Fruit fly (Drosophila melanogaster) whole organism, prepupa: ENCODE data around the gene Cep97.

Experiments
- Blimp-1 ChIP-seq: fragments of 200-800 bp; sonication (Bioruptor generic); optimal IDR thresholded peaks from 3 replicates; lab custom pipeline; 2017; ENCODE audit warnings: missing biosample characterization, missing genetic modification characterization, mild to moderate bottlenecking, moderate library complexity, missing genetic modification reagents
- CG10631 ChIP-seq: fragments of 200-800 bp; sonication (Bioruptor generic); optimal IDR thresholded peaks from 2 replicates; lab custom pipeline; 2016; ENCODE audit warnings: missing biosample characterization, missing genetic modification characterization
- CG11294 ChIP-seq: fragments of 200-800 bp; sonication (Bioruptor generic); IDR thresholded peaks from 2 replicates; pipeline ENCODE4 v1.3.6; 2022; ENCODE audit warnings: missing biosample characterization, missing genetic modification characterization
- CG11762 ChIP-seq: fragments of 200-800 bp; sonication (Bioruptor generic); optimal IDR thresholded peaks from 3 replicates; lab custom pipeline; 2016; ENCODE audit warnings: missing biosample characterization, missing genetic modification characterization; ENCODE audit not compliant: insufficient read depth
- CG11902 ChIP-seq: fragments of 200-800 bp; sonication (Bioruptor generic); optimal IDR thresholded peaks from 3 replicates; lab custom pipeline; 2016; ENCODE audit warnings: missing biosample characterization, missing genetic modification characterization
- CG15336 ChIP-seq: fragments of 200-800 bp; sonication (Bioruptor generic); IDR thresholded peaks from 2 replicates; pipeline ENCODE4 v1.3.6; 2022; ENCODE audit warnings: missing biosample characterization, missing genetic modification characterization
- CG16779 ChIP-seq: fragments of 200-800 bp; sonication (Bioruptor generic); optimal IDR thresholded peaks from 3 replicates; lab custom pipeline; 2017; ENCODE audit warnings: missing biosample characterization, mild to moderate bottlenecking, missing genetic modification characterization
- CG3032 ChIP-seq: fragments of 200-800 bp; optimal IDR thresholded peaks from 2 replicates; lab custom pipeline; 2019; ENCODE audit warnings: missing biosample characterization, mild to moderate bottlenecking, missing genetic modification characterization, moderate library complexity
- CG34406 ChIP-seq: fragments of 200-800 bp; sonication (Bioruptor generic); optimal IDR thresholded peaks from 3 replicates; lab custom pipeline; 2016; ENCODE audit warnings: missing biosample characterization, missing genetic modification characterization
- CG3919 ChIP-seq: fragments of 200-800 bp; sonication (Bioruptor generic); optimal IDR thresholded peaks from 3 replicates; lab custom pipeline; 2016; ENCODE audit warnings: missing biosample characterization, missing genetic modification characterization
- CG4318 ChIP-seq: fragments of 200-800 bp; sonication (Bioruptor generic); optimal IDR thresholded peaks from 3 replicates; lab custom pipeline; 2017; ENCODE audit warnings: missing biosample characterization, mild to moderate bottlenecking, missing genetic modification characterization
- CG6163 ChIP-seq: fragments of 200-800 bp; sonication (Bioruptor generic); IDR thresholded peaks from 3 replicates; pipeline ENCODE4 v1.3.6; 2022; ENCODE audit warnings: missing biosample characterization, missing genetic modification characterization
- CG6276 ChIP-seq: fragments of 200-800 bp; sonication (Bioruptor generic); optimal IDR thresholded peaks from 2 replicates; lab custom pipeline; 2017; ENCODE audit warnings: missing biosample characterization, mild to moderate bottlenecking, missing genetic modification characterization
- CG6792 ChIP-seq: fragments of 200-800 bp; sonication (Bioruptor generic); optimal IDR thresholded peaks from 3 replicates; lab custom pipeline; 2016; ENCODE audit warnings: missing biosample characterization, missing genetic modification characterization
- CG6808 ChIP-seq: fragments of 200-800 bp; sonication (Bioruptor generic); optimal IDR thresholded peaks from 3 replicates; lab custom pipeline; 2017; ENCODE audit warnings: missing biosample characterization, missing genetic modification characterization, mild to moderate bottlenecking, moderate library complexity, missing genetic modification reagents
- CG6854 ChIP-seq: fragments of 200-800 bp; sonication (Bioruptor generic); optimal IDR thresholded peaks from 2 replicates; lab custom pipeline; 2017; ENCODE audit warnings: missing biosample characterization, mild to moderate bottlenecking, missing genetic modification characterization
- CG7368 ChIP-seq: fragments of 200-800 bp; sonication (Bioruptor generic); optimal IDR thresholded peaks from 3 replicates; lab custom pipeline; 2016; ENCODE audit warnings: missing biosample characterization, missing genetic modification characterization
- CG8119 ChIP-seq: fragments of 200-800 bp; sonication (Bioruptor generic); IDR thresholded peaks from 3 replicates; pipeline ENCODE4 v1.3.6; 2022; ENCODE audit warnings: missing biosample characterization, missing genetic modification characterization
- CG8319 ChIP-seq: fragments of 200-800 bp; sonication (Bioruptor generic); optimal IDR thresholded peaks from 3 replicates; lab custom pipeline; 2016; ENCODE audit warnings: missing biosample characterization, missing genetic modification characterization
- CG9139 ChIP-seq: fragments of 200-800 bp; sonication (Bioruptor generic); optimal IDR thresholded peaks from 3 replicates; lab custom pipeline; 2017; ENCODE audit warnings: missing biosample characterization, mild to moderate bottlenecking, missing genetic modification characterization
- Eip75B ChIP-seq: fragments of 200-800 bp; sonication (Bioruptor generic); optimal IDR thresholded peaks from 3 replicates; lab custom pipeline; 2016; ENCODE audit warnings: missing biosample characterization, missing genetic modification characterization
- Eip93F ChIP-seq: fragments of 200-800 bp; sonication (Bioruptor generic); optimal IDR thresholded peaks from 2 replicates; lab custom pipeline; 2016; ENCODE audit warnings: missing biosample characterization, mild to moderate bottlenecking, missing genetic modification characterization
- Ets21C ChIP-seq: fragments of 200-800 bp; sonication (Bioruptor generic); optimal IDR thresholded peaks from 3 replicates; lab custom pipeline; 2016; ENCODE audit warnings: missing biosample characterization, missing genetic modification characterization
- Ets96B ChIP-seq: fragments of 200-800 bp; optimal IDR thresholded peaks from 2 replicates; lab custom pipeline; 2019; ENCODE audit warnings: missing biosample characterization, mild to moderate bottlenecking, missing genetic modification characterization, moderate library complexity
- Gug ChIP-seq: fragments of 200-800 bp; sonication (Bioruptor generic); IDR thresholded peaks from 2 replicates; pipeline ENCODE4 v1.3.6; 2022; ENCODE audit warnings: missing biosample characterization, missing genetic modification characterization
- Hr4 ChIP-seq: fragments of 200-800 bp; sonication (Bioruptor generic); optimal IDR thresholded peaks from 3 replicates; lab custom pipeline; 2016; ENCODE audit warnings: missing biosample characterization, missing genetic modification characterization
- Met ChIP-seq: fragments of 200-800 bp; sonication (Bioruptor generic); optimal IDR thresholded peaks from 3 replicates; lab custom pipeline; 2016; ENCODE audit warnings: missing biosample characterization, missing genetic modification characterization
- OdsH ChIP-seq: fragments of 200-800 bp; sonication (Bioruptor generic); optimal IDR thresholded peaks from 3 replicates; lab custom pipeline; 2016; ENCODE audit warnings: missing biosample characterization, missing genetic modification characterization
- Smox ChIP-seq: fragments of 200-800 bp; sonication (Bioruptor generic); optimal IDR thresholded peaks from 3 replicates; lab custom pipeline; 2016; ENCODE audit warnings: missing biosample characterization, missing genetic modification characterization
- Sox102F ChIP-seq: fragments of 200-800 bp; sonication (Bioruptor generic); optimal IDR thresholded peaks from 2 replicates; lab custom pipeline; 2016; ENCODE audit warnings: missing biosample characterization, mild to moderate bottlenecking, missing genetic modification characterization
- Sox14 ChIP-seq: fragments of 200-800 bp; sonication (Bioruptor generic); optimal IDR thresholded peaks from 3 replicates; lab custom pipeline; 2016; ENCODE audit warnings: missing biosample characterization, missing genetic modification characterization
- Sox15 ChIP-seq: fragments of 200-800 bp; sonication (Bioruptor generic); optimal IDR thresholded peaks from 3 replicates; lab custom pipeline; 2016; ENCODE audit warnings: missing biosample characterization, missing genetic modification characterization
- achi ChIP-seq: fragments of 200-800 bp; sonication (Bioruptor generic); optimal IDR thresholded peaks from 3 replicates; lab custom pipeline; 2016; ENCODE audit warnings: missing biosample characterization, missing genetic modification characterization
- cyc ChIP-seq: fragments of 200-800 bp; sonication (Bioruptor generic); optimal IDR thresholded peaks from 3 replicates; lab custom pipeline; 2016; ENCODE audit warnings: missing biosample characterization, missing genetic modification characterization
- dac ChIP-seq: fragments of 200-800 bp; sonication (Bioruptor generic); optimal IDR thresholded peaks from 2 replicates; lab custom pipeline; 2017; ENCODE audit warnings: missing biosample characterization, mild to moderate bottlenecking, missing genetic modification characterization
- dsx ChIP-seq: fragments of 200-800 bp; optimal IDR thresholded peaks from 3 replicates; lab custom pipeline; 2019; ENCODE audit warnings: missing biosample characterization, mild to moderate bottlenecking, missing genetic modification characterization, moderate library complexity; ENCODE audit not compliant: poor library complexity, severe bottlenecking
- eg ChIP-seq: fragments of 200-800 bp; sonication (Bioruptor generic); IDR thresholded peaks from 3 replicates; pipeline ENCODE4 v1.3.6; 2022; ENCODE audit warnings: missing biosample characterization, missing genetic modification characterization
- esn ChIP-seq: fragments of 200-800 bp; sonication (Bioruptor generic); optimal IDR thresholded peaks from 2 replicates; lab custom pipeline; 2016; ENCODE audit warnings: missing biosample characterization, mild to moderate bottlenecking, missing genetic modification characterization, moderate library complexity
- fd85E ChIP-seq: fragments of 200-800 bp; sonication (Bioruptor generic); optimal IDR thresholded peaks from 3 replicates; lab custom pipeline; 2016; ENCODE audit warnings: missing biosample characterization, missing genetic modification characterization
- fkh ChIP-seq: fragments of 200-800 bp; sonication (Bioruptor generic); optimal IDR thresholded peaks from 3 replicates; lab custom pipeline; 2017; ENCODE audit warnings: missing biosample characterization, mild to moderate bottlenecking, missing genetic modification characterization, moderate library complexity
- lz ChIP-seq: fragments of 200-800 bp; sonication (Bioruptor generic); optimal IDR thresholded peaks from 3 replicates; lab custom pipeline; 2016; ENCODE audit warnings: missing biosample characterization, missing genetic modification characterization
- pdm3 ChIP-seq: fragments of 200-800 bp; sonication (Bioruptor generic); optimal IDR thresholded peaks from 3 replicates; lab custom pipeline; 2016; ENCODE audit warnings: missing biosample characterization, missing genetic modification characterization
- salr ChIP-seq, 2 experiments: fragments of 200-800 bp; sonication (Bioruptor generic); optimal IDR thresholded peaks; 3 replicates each; lab custom pipeline; 2016 to 2018; ENCODE audit warnings: missing biosample characterization in 2 of 2, missing genetic modification characterization in 2 of 2, mild to moderate bottlenecking in 1 of 2
- spab ChIP-seq: fragments of 200-800 bp; sonication (Bioruptor generic); optimal IDR thresholded peaks from 2 replicates; lab custom pipeline; 2017; ENCODE audit warnings: missing biosample characterization, mild to moderate bottlenecking, missing genetic modification characterization, missing genetic modification reagents
- svp ChIP-seq: fragments of 200-800 bp; sonication (Bioruptor generic); peaks from one replicate; lab custom pipeline; 2016; ENCODE audit warnings: missing biosample characterization, missing genetic modification characterization
- vri ChIP-seq: fragments of 200-800 bp; sonication (Bioruptor generic); optimal IDR thresholded peaks from 3 replicates; lab custom pipeline; 2016; ENCODE audit warnings: missing biosample characterization, mild to moderate bottlenecking, missing genetic modification characterization

Cep97 gene

dm6 chr2L:3829220-3829619, 38.3 kb upstream of the Cep97 start:
- TF ChIP-seq CG3919 (GFP tag; lab: Kevin White, UChicago), result no peak
- TF ChIP-seq CG4318, result no peak
- no peak for TF ChIP-seq CG34406
- no peak for TF ChIP-seq Eip75B (GFP tag; lab: Kevin White, UChicago)
- TF ChIP-seq Blimp-1 (GFP tag; lab: Kevin White, UChicago), result no peak
- TF ChIP-seq eg (GFP tag; lab: Robert Waterston, UW), result no peak
- no peak for TF ChIP-seq Sox15 (GFP tag; lab: Kevin White, UChicago)
- TF ChIP-seq CG7368 (GFP tag; lab: Kevin White, UChicago), result no peak

- TF ChIP-seq Smox (GFP tag; lab: Kevin White, UChicago) (no peak), Gug (GFP tag; lab: Robert Waterston, UW) (no peak), spab (no peak), vri (no peak), CG7368 (GFP tag; lab: Kevin White, UChicago) (no peak), Sox14 (GFP tag; lab: Kevin White, UChicago) (no peak), CG34406 (no peak), CG6854 (no peak), CG11902 (GFP tag; lab: Kevin White, UChicago) (no peak), CG8319 (GFP tag; lab: Kevin White, UChicago) (no peak), CG9139 (GFP tag; lab: Kevin White, UChicago) (no peak), Eip93F (no peak), Sox102F (GFP tag; lab: Kevin White, UChicago) (no peak), CG3032 (tag; lab: Kevin White, UChicago) (no peak), fd85E (no peak), CG6808 (GFP tag; lab: Kevin White, UChicago) (no peak), CG11762 (GFP tag; lab: Kevin White, UChicago) (no peak), Hr4 (GFP tag; lab: Kevin White, UChicago) (no peak), CG11294 (no peak), CG6276 (GFP tag; lab: Kevin White, UChicago) (no peak)
- TF ChIP-seq, all 60 proteins: peak for 0
These were observed 35.8 kb upstream of the Cep97 start for dm6 chr2L:3831694-3832093.

dm6 chr2L:3832249-3832675, 35.2 kb upstream of the Cep97 start:
- peak; percentile 26 for TF ChIP-seq CG16779 (tag; lab: Kevin White, UChicago)
- peak; percentile 66 for TF ChIP-seq esn (GFP tag; lab: Kevin White, UChicago)
- TF ChIP-seq spab, result peak; percentile 57
- TF ChIP-seq fkh (GFP tag; lab: Kevin White, UChicago), result peak; percentile 64
- peak; percentile 39 for TF ChIP-seq CG11902 (GFP tag; lab: Kevin White, UChicago)
- TF ChIP-seq svp (GFP tag; lab: Kevin White, UChicago), result peak; percentile 80
- TF ChIP-seq CG6163 (GFP tag; lab: Robert Waterston, UW), result peak; percentile 80
- 0 out of 2 replicates have a peak, but pooled peaks have one; percentile 26 for TF ChIP-seq CG15336 (GFP tag; lab: Robert Waterston, UW)
- no peak for TF ChIP-seq dac (GFP tag; lab: Kevin White, UChicago)
- no peak for TF ChIP-seq fd85E
- peak; percentile 58 for TF ChIP-seq Ets96B
- TF ChIP-seq cyc, result peak; percentile 74
- peak; percentile 64 for TF ChIP-seq OdsH (GFP tag; lab: Kevin White, UChicago)
- TF ChIP-seq Sox15 (GFP tag; lab: Kevin White, UChicago), result peak; percentile 35
- peak; percentile 48 for TF ChIP-seq Ets21C (GFP tag; lab: Kevin White, UChicago)
- peak; percentile 72 for TF ChIP-seq pdm3 (GFP tag; lab: Kevin White, UChicago)
- peak; percentile 51 for TF ChIP-seq Sox14 (GFP tag; lab: Kevin White, UChicago)
- peak; percentile 52; the same call in 2 of the 3 replicates for TF ChIP-seq eg (GFP tag; lab: Robert Waterston, UW)
- TF ChIP-seq Met (GFP tag; lab: Kevin White, UChicago), result peak; percentile 73
- peak; percentile 24 for TF ChIP-seq CG7368 (GFP tag; lab: Kevin White, UChicago)
- peak; percentile 78 for TF ChIP-seq CG3919 (GFP tag; lab: Kevin White, UChicago)
- peak; percentile 54 for TF ChIP-seq Eip75B (GFP tag; lab: Kevin White, UChicago)
- TF ChIP-seq dsx (GFP tag; lab: Kevin White, UChicago), result peak; percentile 55
- TF ChIP-seq CG10631 (GFP tag; lab: Kevin White, UChicago), result peak; percentile 48
- 0 out of 3 replicates have a peak, but pooled peaks have one; percentile 27 for TF ChIP-seq CG8119 (GFP tag; lab: Robert Waterston, UW)
- TF ChIP-seq lz (GFP tag; lab: Kevin White, UChicago), result peak; percentile 70
- no peak for TF ChIP-seq Blimp-1 (GFP tag; lab: Kevin White, UChicago)
- TF ChIP-seq CG9139 (GFP tag; lab: Kevin White, UChicago), result no peak
- peak; percentile 59 for TF ChIP-seq achi
- TF ChIP-seq CG6792, result peak; percentile 71
- no peak for TF ChIP-seq Eip93F
- TF ChIP-seq CG8319 (GFP tag; lab: Kevin White, UChicago), result peak; percentile 42
- peak; percentile 31 for TF ChIP-seq CG11762 (GFP tag; lab: Kevin White, UChicago)
- TF ChIP-seq salr (GFP tag; optimal IDR thresholded peaks at IDR 0.05; lab: Kevin White, UChicago), result peak; percentile 19 to 33
